Fruit fly (Drosophila melanogaster): ENCODE measurements around the gene Mal-B2.

Gene Mal-B2

dm6 chr2L:11849658-11850057 is at the start of gene Mal-B2:
Mal-B2 (plus strand) TSS chr2L:11849958.
- no peak for TF ChIP-seq noc (tag; optimal IDR thresholded peaks at IDR 0.05)

dm6 chr2L:11804228-11805044 is 45.3 kb upstream of the Mal-B2 start:
- no peak for TF ChIP-seq noc (tag; optimal IDR thresholded peaks at IDR 0.05)

- TF ChIP-seq noc (tag; optimal IDR thresholded peaks at IDR 0.05) = no peak
Measured at dm6 chr2L:11806022-11806700, 43.6 kb upstream of the Mal-B2 start.

- peak; percentile 24 for TF ChIP-seq noc (tag; optimal IDR thresholded peaks at IDR 0.05)
Measured at dm6 chr2L:11806701-11807674, 42.8 kb upstream of the Mal-B2 start.

- TF ChIP-seq noc (tag; optimal IDR thresholded peaks at IDR 0.05) = peak; percentile 60
Measured at dm6 chr2L:11807697-11808226, 42.0 kb upstream of the Mal-B2 start.

- no peak for TF ChIP-seq noc (tag; optimal IDR thresholded peaks at IDR 0.05)
Measured at dm6 chr2L:11808327-11808701, 41.4 kb upstream of the Mal-B2 start.

dm6 chr2L:11808702-11809583 is 40.8 kb upstream of the Mal-B2 start, which contains the start of gene crol:
crol (minus strand) TSS chr2L:11809438.
- peak; percentile 3 for TF ChIP-seq noc (tag; optimal IDR thresholded peaks at IDR 0.05)

- no peak for TF ChIP-seq noc (tag; optimal IDR thresholded peaks at IDR 0.05)
Measured at dm6 chr2L:11809823-11810222, 39.9 kb upstream of the Mal-B2 start.

dm6 chr2L:11812781-11813664 is 36.7 kb upstream of the Mal-B2 start:
- TF ChIP-seq noc (tag; optimal IDR thresholded peaks at IDR 0.05) = peak; percentile 53

- no peak for TF ChIP-seq noc (tag; optimal IDR thresholded peaks at IDR 0.05)
Measured at dm6 chr2L:11813665-11814087, 36.1 kb upstream of the Mal-B2 start, which contains the start of gene CycY. CycY (minus strand) TSS chr2L:11813780.

- no peak for TF ChIP-seq noc (tag; optimal IDR thresholded peaks at IDR 0.05)
Measured at dm6 chr2L:11816376-11816775, 33.4 kb upstream of the Mal-B2 start.

- TF ChIP-seq noc (tag; optimal IDR thresholded peaks at IDR 0.05) = no peak
Measured at dm6 chr2L:11823470-11824162, 26.1 kb upstream of the Mal-B2 start.

dm6 chr2L:11829277-11829676 is 20.5 kb upstream of the Mal-B2 start, which contains the start of gene esc:
esc (minus strand) TSS chr2L:11829405.
- no peak for TF ChIP-seq noc (tag; optimal IDR thresholded peaks at IDR 0.05)

Measured in whole organism, larva.